Fruit fly (Drosophila melanogaster) whole organism: ENCODE measurements around the gene Lipt2.

Experiments
- EcR ChIP-seq, 2 experiments: fragments of >200 bp; optimal IDR thresholded peaks; 2 replicates each; lab custom pipeline; 2017; ENCODE audit warnings: missing biosample characterization in 2 of 2, missing genetic modification characterization in 2 of 2, missing genetic modification reagents in 2 of 2
- usp ChIP-seq: fragments of >200 bp; optimal IDR thresholded peaks from 2 replicates; lab custom pipeline; 2017; ENCODE audit warnings: missing biosample characterization, missing genetic modification characterization, mixed read lengths

- TF ChIP-seq usp (GFP tag; lab: Kevin White, UChicago) (no peak), EcR (GFP tag; optimal IDR thresholded peaks at IDR 0.05; lab: Kevin White, UChicago) (peak in 1 of 2 experiments; percentile 0)
Observed at dm6 chr3R:4472694-4472975, 35.5 kb upstream of the Lipt2 start.
